Worm (Caenorhabditis elegans): ENCODE data around the gene fcmt-1.

ce11 chrII:11721604-11722003 lies 12.2 kb upstream of the fcmt-1 start:
- TF ChIP-seq ama-1 (optimal IDR thresholded peaks at IDR 0.05) (no peak), ztf-1 (GFP tag; conservative IDR thresholded peaks at IDR 0.05) (no peak), nhr-6 (tag; optimal IDR thresholded peaks at IDR 0.05) (no peak), ZK546.5 (tag; optimal IDR thresholded peaks at IDR 0.05) (no peak), peb-1 (tag; optimal IDR thresholded peaks at IDR 0.05) (no peak), egl-27 (tag; optimal IDR thresholded peaks at IDR 0.05) (no peak), mdl-1 (tag; optimal IDR thresholded peaks at IDR 0.05) (no peak), nhr-10 (tag; optimal IDR thresholded peaks at IDR 0.05) (no peak), aly-2 (tag; optimal IDR thresholded peaks at IDR 0.05) (no peak), elt-3 (tag; optimal IDR thresholded peaks at IDR 0.05) (no peak), lin-11 (tag; optimal IDR thresholded peaks at IDR 0.05) (no peak)
